Worm (Caenorhabditis elegans) whole organism, late embryonic: ENCODE results near the gene C33D9.8.
A peak's percentile ranks its signal among the peaks of the same experiment; 100 is the strongest.

Source experiments
- ceh-6 ChIP-seq: fragments of 200-800 bp; sonication (Bioruptor generic); optimal IDR thresholded peaks from 2 replicates; lab custom pipeline; 2018; ENCODE audit warnings: mild to moderate bottlenecking, missing genetic modification characterization, missing compliant biosample characterization
- elt-2 ChIP-seq: sonication (generic microtip); optimal IDR thresholded peaks from 2 replicates; lab custom pipeline; 2016; ENCODE audit warnings: missing genetic modification reagents, missing genetic modification characterization, missing compliant biosample characterization
- fkh-10 ChIP-seq: fragments of 150-350 bp; optimal IDR thresholded peaks from 2 replicates; lab custom pipeline; 2014; ENCODE audit warnings: missing biosample characterization, missing genetic modification reagents, missing genetic modification characterization
- hlh-6 ChIP-seq: sonication (generic microtip); optimal IDR thresholded peaks from 2 replicates; lab custom pipeline; 2016; ENCODE audit warnings: missing genotype, missing genetic modification characterization, missing compliant biosample characterization
- nfya-1 ChIP-seq: sonication (generic microtip); optimal IDR thresholded peaks from 2 replicates; lab custom pipeline; 2017; ENCODE audit warnings: missing genetic modification characterization, mild to moderate bottlenecking, missing compliant biosample characterization, antibody characterized with exemption, moderate library complexity
- nhr-11 ChIP-seq: fragments of 150-350 bp; optimal IDR thresholded peaks from 2 replicates; lab custom pipeline; 2014; ENCODE audit warnings: missing biosample characterization, missing genetic modification characterization
- nhr-232 ChIP-seq: sonication (generic microtip); optimal IDR thresholded peaks from 2 replicates; lab custom pipeline; 2016; ENCODE audit warnings: missing genetic modification characterization, missing compliant biosample characterization
- odd-2 ChIP-seq: sonication (generic microtip); optimal IDR thresholded peaks from 2 replicates; lab custom pipeline; 2017; ENCODE audit warnings: antibody characterized with exemption, mild to moderate bottlenecking, missing genetic modification characterization, missing compliant biosample characterization

- TF ChIP-seq odd-2 (tag; lab: Kevin White, UChicago) (no peak), ceh-6 (GFP tag; lab: Kevin White, UChicago) (peak; percentile 35), elt-2 (tag; lab: Kevin White, UChicago) (peak; percentile 44), nhr-11 (tag; lab: Kevin White, UChicago) (no peak), hlh-6 (no peak), nfya-1 (peak; percentile 91), nhr-232 (no peak), fkh-10 (GFP tag; lab: Kevin White, UChicago) (no peak)
These were observed 4.4 kb downstream of the C33D9.8 start for ce11 chrIV:8782172-8782571.
